Fruit fly (Drosophila melanogaster): Measurements from ENCODE around the gene CG33303.

The CG33303 gene

DNA sequence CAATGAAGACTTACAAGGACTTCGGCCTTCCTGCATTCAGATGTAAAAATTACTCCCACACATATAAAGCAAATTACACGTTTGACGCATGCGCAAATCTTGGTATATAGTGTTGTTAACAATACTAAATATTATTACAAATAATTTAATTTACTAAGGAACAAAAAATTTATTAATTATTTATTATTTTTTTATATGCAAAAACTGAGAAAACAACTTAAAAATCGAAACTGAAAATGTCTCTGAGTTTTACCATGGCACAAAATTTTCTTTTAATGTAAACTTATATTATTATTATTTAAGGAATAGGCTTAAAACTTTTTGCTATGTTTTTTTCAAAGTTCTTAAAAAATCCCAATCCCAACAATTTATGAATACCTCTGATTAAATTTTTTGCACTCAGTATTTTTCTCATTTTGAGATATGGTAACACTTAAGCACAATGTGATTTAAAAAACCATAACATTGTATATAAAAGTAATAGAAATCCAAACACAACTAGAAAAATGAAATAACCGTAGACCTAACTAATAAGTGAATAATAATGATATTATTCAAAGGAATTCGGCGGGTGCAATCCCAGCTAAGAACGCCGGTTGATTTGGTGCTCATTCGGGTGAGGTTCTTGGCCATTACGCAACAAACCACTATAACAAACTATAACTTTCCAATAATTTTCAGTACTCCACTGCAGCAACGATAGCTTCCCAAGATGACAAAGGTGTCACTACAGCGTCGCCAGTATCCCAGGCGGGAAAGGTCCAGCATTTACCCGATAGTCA lies 44.3 kb downstream of the CG33303 start, which contains the start of the genes Schip1 and Cox10 (continued):
- no peak for TF ChIP-seq Lim3 (GFP tag; IDR thresholded peaks at IDR 0.05)
- no peak for TF ChIP-seq Lpt (GFP tag; optimal IDR thresholded peaks at IDR 0.05)
- TF ChIP-seq CG11085 (GFP tag; IDR thresholded peaks at IDR 0.05), result no peak
- no peak for TF ChIP-seq Vsx1 (GFP tag; optimal IDR thresholded peaks at IDR 0.05)
- TF ChIP-seq sug (tag; optimal IDR thresholded peaks at IDR 0.05), result peak; percentile 31
- no peak for TF ChIP-seq CG12219 (GFP tag; optimal IDR thresholded peaks at IDR 0.05)
- no peak for TF ChIP-seq eyg (GFP tag; optimal IDR thresholded peaks at IDR 0.05)
- no peak for TF ChIP-seq sisA (GFP tag; IDR thresholded peaks at IDR 0.05)
- TF ChIP-seq CG16815 (GFP tag; optimal IDR thresholded peaks at IDR 0.05), result no peak
- TF ChIP-seq otp (GFP tag; IDR thresholded peaks at IDR 0.05), result no peak
- TF ChIP-seq ash1 (GFP tag; optimal IDR thresholded peaks at IDR 0.05), result no peak
- TF ChIP-seq Scr (GFP tag; IDR thresholded peaks at IDR 0.05; ENCODE audit: partially characterized antibody), result no peak
- no peak for TF ChIP-seq CG7556 (GFP tag; optimal IDR thresholded peaks at IDR 0.05)
- TF ChIP-seq gt (GFP tag; IDR thresholded peaks at IDR 0.05), result no peak
- TF ChIP-seq Fer1 (GFP tag; optimal IDR thresholded peaks at IDR 0.05), result no peak
- no peak for TF ChIP-seq Xbp1 (GFP tag; optimal IDR thresholded peaks at IDR 0.05)
- no peak for TF ChIP-seq CG7357 (GFP tag; IDR thresholded peaks at IDR 0.05)
- TF ChIP-seq gem (tag; optimal IDR thresholded peaks at IDR 0.05), result peak; percentile 69
- no peak for TF ChIP-seq scrt (GFP tag; optimal IDR thresholded peaks at IDR 0.05)
- TF ChIP-seq sob (GFP tag; IDR thresholded peaks at IDR 0.05), result no peak
- TF ChIP-seq CG6689 (GFP tag; IDR thresholded peaks at IDR 0.05), result no peak
- peak; percentile 19 for TF ChIP-seq HmgZ (tag; optimal IDR thresholded peaks at IDR 0.05)
- no peak for TF ChIP-seq CG17385 (GFP tag; optimal IDR thresholded peaks at IDR 0.05)
- no peak for TF ChIP-seq Poxn (GFP tag; IDR thresholded peaks at IDR 0.05)
- no peak for TF ChIP-seq CG10274 (GFP tag; optimal IDR thresholded peaks at IDR 0.05)
- TF ChIP-seq CG10462 (GFP tag; optimal IDR thresholded peaks at IDR 0.05), result no peak
- TF ChIP-seq Dbx (GFP tag; IDR thresholded peaks at IDR 0.05), result no peak
- TF ChIP-seq phol (tag; optimal IDR thresholded peaks at IDR 0.05), result peak; percentile 20
- no peak for TF ChIP-seq peb (GFP tag; IDR thresholded peaks at IDR 0.05)
- TF ChIP-seq CG31224 (GFP tag; IDR thresholded peaks at IDR 0.05), result no peak
- no peak for TF ChIP-seq psq (GFP tag; optimal IDR thresholded peaks at IDR 0.05)
- TF ChIP-seq hb (GFP tag; IDR thresholded peaks at IDR 0.05; ENCODE audit: partially characterized antibody), result no peak
- TF ChIP-seq CG11723 (GFP tag; optimal IDR thresholded peaks at IDR 0.05), result no peak
- TF ChIP-seq CG18476 (GFP tag; optimal IDR thresholded peaks at IDR 0.05), result no peak
- TF ChIP-seq pros (GFP tag; optimal IDR thresholded peaks at IDR 0.05), result no peak
- no peak for TF ChIP-seq D (optimal IDR thresholded peaks at IDR 0.05)
- TF ChIP-seq D (GFP tag; optimal IDR thresholded peaks at IDR 0.05), result no peak
- TF ChIP-seq gce (GFP tag; IDR thresholded peaks at IDR 0.05), result no peak
- TF ChIP-seq Hr39 (optimal IDR thresholded peaks at IDR 0.05), result no peak
- no peak for TF ChIP-seq shn (GFP tag; optimal IDR thresholded peaks at IDR 0.05)
- peak; percentile 10 for TF ChIP-seq tap (tag; optimal IDR thresholded peaks at IDR 0.05)
- TF ChIP-seq CG4404 (GFP tag; IDR thresholded peaks at IDR 0.05), result no peak
- no peak for TF ChIP-seq CG6272 (GFP tag; IDR thresholded peaks at IDR 0.05)
- TF ChIP-seq trem (tag; optimal IDR thresholded peaks at IDR 0.05), result peak; percentile 52
- no peak for TF ChIP-seq CG6175 (GFP tag; IDR thresholded peaks at IDR 0.05)
- TF ChIP-seq az2 (GFP tag; optimal IDR thresholded peaks at IDR 0.05), result no peak
- TF ChIP-seq Nf-YA (GFP tag; IDR thresholded peaks at IDR 0.05), result no peak
- no peak for TF ChIP-seq zfh2 (GFP tag; optimal IDR thresholded peaks at IDR 0.05)
- peak; percentile 26 for TF ChIP-seq CG15514 (GFP tag; optimal IDR thresholded peaks at IDR 0.05)
- peak; percentile 61 for TF ChIP-seq wek (GFP tag; optimal IDR thresholded peaks at IDR 0.05)
- TF ChIP-seq B-H2 (GFP tag; optimal IDR thresholded peaks at IDR 0.05), result peak; percentile 5

Data from whole organism, embryonic.